Worm (Caenorhabditis elegans) whole organism, L3 larva: ENCODE measurements around the gene C18D11.7.
A peak's percentile ranks its signal among the peaks of the same experiment; 100 is the strongest.
"Not testable (repeated sequence)": the region's sequence is repeated elsewhere in the genome, so short reads cannot be mapped to it uniquely, and the experiment has no call there.

ENCODE experiments used
- R02D3.7 ChIP-seq: fragments of 150-350 bp; optimal IDR thresholded peaks from 2 replicates; lab custom pipeline; 2014; ENCODE audit warnings: missing biosample characterization, missing genetic modification characterization
- aly-2 ChIP-seq: fragments of 150-350 bp; optimal IDR thresholded peaks from 2 replicates; lab custom pipeline; 2014; ENCODE audit warnings: missing biosample characterization, missing genetic modification characterization
- ama-1 ChIP-seq: fragments of 150-350 bp; optimal IDR thresholded peaks from 2 replicates; lab custom pipeline; 2018
- ceh-82 ChIP-seq: fragments of 150-350 bp; optimal IDR thresholded peaks from 2 replicates; lab custom pipeline; 2014; ENCODE audit warnings: missing biosample characterization, missing genetic modification characterization
- ceh-9 ChIP-seq: sonication (generic microtip); optimal IDR thresholded peaks from 2 replicates; lab custom pipeline; 2018; ENCODE audit warnings: missing biosample characterization, missing genetic modification characterization
- daf-12 ChIP-seq: fragments of 150-350 bp; optimal IDR thresholded peaks from 2 replicates; lab custom pipeline; 2014; ENCODE audit warnings: missing biosample characterization, missing genetic modification reagents, missing genetic modification characterization
- egl-5 ChIP-seq: fragments of 150-350 bp; optimal IDR thresholded peaks from 2 replicates; lab custom pipeline; 2017; ENCODE audit warnings: missing biosample characterization, missing genetic modification reagents, missing genetic modification characterization, inconsistent platforms
- elt-1 ChIP-seq: fragments of 150-350 bp; optimal IDR thresholded peaks from 2 replicates; lab custom pipeline; 2014; ENCODE audit warnings: missing biosample characterization, missing genetic modification characterization
- elt-3 ChIP-seq, 3 experiments: fragments of 150-350 bp in 1 of 3; sonication (generic microtip) in 2 of 3; optimal IDR thresholded peaks; 2 replicates in 2 of 3; 4 replicates in 1 of 3; lab custom pipeline; 2014 to 2017; ENCODE audit warnings: missing biosample characterization in 3 of 3, missing genetic modification characterization in 3 of 3
- eor-1 ChIP-seq, 2 experiments: fragments of 150-350 bp; optimal IDR thresholded peaks; 2 replicates each; lab custom pipeline; 2014 to 2018; ENCODE audit warnings: missing biosample characterization in 2 of 2, missing genetic modification characterization in 2 of 2
- fkh-10 ChIP-seq: sonication (generic microtip); optimal IDR thresholded peaks from 2 replicates; lab custom pipeline; 2017; ENCODE audit warnings: missing biosample characterization, missing genetic modification reagents, missing genetic modification characterization
- fkh-2 ChIP-seq: fragments of 150-350 bp; optimal IDR thresholded peaks from 2 replicates; lab custom pipeline; 2014; ENCODE audit warnings: missing biosample characterization, missing genetic modification reagents, missing genetic modification characterization
- fos-1 ChIP-seq: fragments of 150-350 bp; optimal IDR thresholded peaks from 2 replicates; lab custom pipeline; 2014; ENCODE audit warnings: missing biosample characterization, missing genetic modification characterization
- jun-1 ChIP-seq: fragments of 150-350 bp; optimal IDR thresholded peaks from 2 replicates; lab custom pipeline; 2014; ENCODE audit warnings: missing biosample characterization, missing genetic modification reagents, missing genetic modification characterization
- lin-15B ChIP-seq: fragments of 150-350 bp; optimal IDR thresholded peaks from 2 replicates; lab custom pipeline; 2014; ENCODE audit warnings: missing biosample characterization, missing genetic modification characterization
- lin-39 ChIP-seq: fragments of 150-350 bp; optimal IDR thresholded peaks from 2 replicates; lab custom pipeline; 2018; ENCODE audit warnings: missing biosample characterization, missing genetic modification reagents, missing genetic modification characterization
- lsy-12 ChIP-seq: sonication (generic microtip); optimal IDR thresholded peaks from 2 replicates; lab custom pipeline; 2016; ENCODE audit warnings: mild to moderate bottlenecking, missing genetic modification characterization, missing compliant biosample characterization
- nfya-1 ChIP-seq: sonication (generic microtip); optimal IDR thresholded peaks from 2 replicates; lab custom pipeline; 2017; ENCODE audit warnings: missing genetic modification characterization, mild to moderate bottlenecking, missing compliant biosample characterization, antibody characterized with exemption, moderate library complexity; ENCODE audit not compliant: insufficient read depth
- nhr-23 ChIP-seq: fragments of 150-350 bp; optimal IDR thresholded peaks from 2 replicates; lab custom pipeline; 2014; ENCODE audit warnings: missing biosample characterization, missing genetic modification reagents, missing genetic modification characterization
- nhr-25 ChIP-seq: sonication (generic microtip); optimal IDR thresholded peaks from 2 replicates; lab custom pipeline; 2017; ENCODE audit warnings: missing biosample characterization, missing genetic modification characterization
- nhr-67 ChIP-seq: fragments of 150-350 bp; optimal IDR thresholded peaks from 2 replicates; lab custom pipeline; 2014; ENCODE audit warnings: missing biosample characterization, missing genetic modification characterization
- nhr-76 ChIP-seq: fragments of 150-350 bp; sonication (generic microtip); optimal IDR thresholded peaks from 5 replicates; lab custom pipeline; 2014; ENCODE audit warnings: missing biosample characterization, missing genetic modification characterization
- nhr-77 ChIP-seq: fragments of 150-350 bp; optimal IDR thresholded peaks from 2 replicates; lab custom pipeline; 2014; ENCODE audit warnings: missing biosample characterization, missing genetic modification characterization
- pha-4 ChIP-seq: fragments of 150-350 bp; optimal IDR thresholded peaks from 2 replicates; lab custom pipeline; 2014; ENCODE audit warnings: missing biosample characterization, missing genetic modification reagents, missing genetic modification characterization
- pqm-1 ChIP-seq: fragments of 150-350 bp; optimal IDR thresholded peaks from 2 replicates; lab custom pipeline; 2017; ENCODE audit warnings: missing biosample characterization, missing genetic modification characterization, inconsistent platforms
- sea-2 ChIP-seq: fragments of 150-350 bp; sonication (generic microtip); optimal IDR thresholded peaks from 4 replicates; lab custom pipeline; 2014; ENCODE audit warnings: missing biosample characterization, missing genetic modification reagents, missing genetic modification characterization
- skn-1 ChIP-seq: fragments of 150-350 bp; optimal IDR thresholded peaks from 2 replicates; lab custom pipeline; 2014; ENCODE audit warnings: missing biosample characterization, missing genetic modification characterization
- snpc-4 ChIP-seq: fragments of 150-350 bp; optimal IDR thresholded peaks from 2 replicates; lab custom pipeline; 2014; ENCODE audit warnings: missing biosample characterization, missing genetic modification characterization
- unc-39 ChIP-seq: sonication (generic microtip); optimal IDR thresholded peaks from 4 replicates; lab custom pipeline; 2017; ENCODE audit warnings: missing biosample characterization, missing genetic modification characterization
- zag-1 ChIP-seq: fragments of 150-350 bp; optimal IDR thresholded peaks from 2 replicates; lab custom pipeline; 2014; ENCODE audit warnings: missing biosample characterization, missing genetic modification characterization
- ztf-11 ChIP-seq: fragments of 150-350 bp; optimal IDR thresholded peaks from 2 replicates; lab custom pipeline; 2014; ENCODE audit warnings: missing biosample characterization, missing genetic modification characterization

C18D11.7 gene

ce11 chrIII:11781800-11782199, 24.8 kb downstream of the C18D11.7 start, which contains the start of gene srd-74:
Gene srd-74, plus strand, starts transcription at chrIII:11782100.
- TF ChIP-seq ceh-82 (tag; lab: Kevin White, UChicago): no peak
- TF ChIP-seq lin-15B (tag; lab: Kevin White, UChicago): no peak
- TF ChIP-seq ztf-11 (tag; lab: Kevin White, UChicago): no peak
- no peak for TF ChIP-seq unc-39 (tag; lab: Kevin White, UChicago)
- TF ChIP-seq snpc-4 (tag; lab: Kevin White, UChicago): no peak
- TF ChIP-seq pqm-1 (tag; lab: Kevin White, UChicago): no peak
- TF ChIP-seq pha-4: no peak

- no peak for TF ChIP-seq unc-39 (tag; lab: Kevin White, UChicago)
- TF ChIP-seq elt-3 (tag; optimal IDR thresholded peaks at IDR 0.05; lab: Kevin White, UChicago): no peak
- TF ChIP-seq nhr-25 (tag; lab: Kevin White, UChicago): no peak
- TF ChIP-seq lsy-12 (tag; lab: Kevin White, UChicago): no peak
- TF ChIP-seq zag-1 (tag; lab: Kevin White, UChicago): no peak
- TF ChIP-seq jun-1 (tag; lab: Kevin White, UChicago): no peak
- no peak for TF ChIP-seq fos-1 (tag; lab: Kevin White, UChicago)
- TF ChIP-seq ceh-82 (tag; lab: Kevin White, UChicago): no peak
- TF ChIP-seq pqm-1 (tag; lab: Kevin White, UChicago): no peak
- TF ChIP-seq fkh-10 (GFP tag; lab: Kevin White, UChicago): no peak
- no peak for TF ChIP-seq sea-2 (GFP tag; lab: Kevin White, UChicago)
- TF ChIP-seq nhr-77: no peak
- no peak for TF ChIP-seq egl-5 (tag; lab: Kevin White, UChicago)
- TF ChIP-seq nhr-67 (tag; lab: Kevin White, UChicago): no peak
- TF ChIP-seq ceh-9: no peak
- no peak for TF ChIP-seq elt-1 (tag; lab: Kevin White, UChicago)
- no peak for TF ChIP-seq eor-1 (tag; optimal IDR thresholded peaks at IDR 0.05; lab: Kevin White, UChicago)
- no peak for TF ChIP-seq ama-1 (lab: Kevin White, UChicago)
Measured at ce11 chrIII:11780183-11780664, 26.4 kb downstream of the C18D11.7 start, which contains the start of gene C24H11.5. Gene C24H11.5, plus strand, starts transcription at chrIII:11780233.

ce11 chrIII:11777321-11777720, 29.3 kb downstream of the C18D11.7 start, which contains the start of gene mdt-21:
Gene mdt-21, plus strand, starts transcription at chrIII:11777621.
- TF ChIP-seq fos-1 (tag; lab: Kevin White, UChicago) (no peak), R02D3.7 (tag; lab: Kevin White, UChicago) (no peak), nhr-76 (tag; lab: Kevin White, UChicago) (no peak), daf-12 (no peak), nhr-23 (tag; lab: Kevin White, UChicago) (no peak), nhr-77 (no peak), sea-2 (GFP tag; lab: Kevin White, UChicago) (no peak)

DNA sequence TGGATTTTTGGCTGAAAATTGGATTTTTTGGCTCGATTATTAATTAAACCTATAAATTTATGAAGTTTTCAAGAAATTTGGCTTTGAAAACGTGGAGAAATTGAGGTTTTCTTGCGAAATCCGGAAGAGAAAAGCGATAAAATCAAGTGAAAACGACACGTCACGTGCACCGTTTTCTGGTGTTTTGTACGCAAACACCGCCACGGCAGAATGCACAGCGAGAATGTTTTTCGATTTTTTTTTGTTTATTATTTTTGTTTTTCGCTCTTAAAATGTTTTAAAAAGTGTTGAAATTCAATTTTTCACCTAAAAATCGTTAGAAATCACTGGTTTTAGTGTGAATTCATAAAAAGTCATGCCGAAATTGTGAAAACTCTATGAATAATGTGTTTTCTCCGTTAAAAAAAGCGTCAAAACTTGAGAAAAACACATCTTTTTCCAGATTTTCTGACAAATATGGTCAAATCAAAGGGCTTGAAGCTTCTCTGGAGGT, 32.0 kb downstream of the C18D11.7 start, which contains the start of gene immp-1:
Gene immp-1 (plus strand): TSS at position 443 of the 493 bp plus-strand sequence.
- TF ChIP-seq pha-4 (peak; percentile 70), egl-5 (tag; lab: Kevin White, UChicago) (peak; percentile 22), ceh-82 (tag; lab: Kevin White, UChicago) (no peak), nhr-25 (tag; lab: Kevin White, UChicago) (peak; percentile 28), aly-2 (tag; lab: Kevin White, UChicago) (no peak), lin-39 (tag; lab: Kevin White, UChicago) (no peak), snpc-4 (tag; lab: Kevin White, UChicago) (peak; percentile 44), nhr-23 (tag; lab: Kevin White, UChicago) (peak; percentile 68), nfya-1 (peak; percentile 58), lin-15B (tag; lab: Kevin White, UChicago) (peak; percentile 29)

- not testable (repeated sequence) for TF ChIP-seq fkh-2 (tag; lab: Kevin White, UChicago); skn-1 (tag; lab: Kevin White, UChicago); eor-1 (tag; optimal IDR thresholded peaks at IDR 0.05; lab: Kevin White, UChicago)
Measured at ce11 chrIII:11773581-11773980, 33.0 kb downstream of the C18D11.7 start, which contains the start of gene gbf-1. Gene gbf-1, minus strand, starts transcription at chrIII:11773681.
